Worm (Caenorhabditis elegans) whole organism, L4 larva: ENCODE results near the gene T19H12.3.

Source experiments
- D1046.2 ChIP-seq: fragments of 200-800 bp; sonication (Bioruptor generic); IDR thresholded peaks from 2 replicates; pipeline ENCODE4 v1.3.6; 2022; ENCODE audit warnings: missing genetic modification characterization, missing compliant biosample characterization
- F49E8.2 ChIP-seq: sonication (generic microtip); optimal IDR thresholded peaks from 2 replicates; lab custom pipeline; 2016; ENCODE audit warnings: missing compliant biosample characterization, mild to moderate bottlenecking, missing genetic modification characterization, borderline replicate concordance
- Y105C5A.15 ChIP-seq: fragments of 200-800 bp; sonication (Bioruptor generic); IDR thresholded peaks from 2 replicates; pipeline ENCODE4 v1.3.6; 2022; ENCODE audit warnings: missing genetic modification characterization, missing compliant biosample characterization
- ZK546.5 ChIP-seq, 2 experiments: sonication (generic microtip); optimal IDR thresholded peaks; 2 replicates each; lab custom pipeline; 2017; ENCODE audit warnings: missing biosample characterization in 2 of 2, missing genetic modification characterization in 2 of 2
- ceh-20 ChIP-seq: fragments of 200-800 bp; sonication (Bioruptor generic); IDR thresholded peaks from 2 replicates; pipeline ENCODE4 v1.3.6; 2022; ENCODE audit warnings: missing genetic modification reagents, missing genetic modification characterization, missing compliant biosample characterization
- ceh-44 ChIP-seq: fragments of 200-800 bp; sonication (Bioruptor generic); IDR thresholded peaks from 2 replicates; pipeline ENCODE4 v1.3.6; 2022; ENCODE audit warnings: missing genetic modification reagents, missing genetic modification characterization, missing compliant biosample characterization
- ctbp-1 ChIP-seq: fragments of 200-800 bp; sonication (Bioruptor generic); IDR thresholded peaks from 2 replicates; pipeline ENCODE4 v1.3.6; 2022; ENCODE audit warnings: missing genetic modification reagents, missing genetic modification characterization, missing compliant biosample characterization
- daf-19 ChIP-seq: fragments of 200-800 bp; sonication (Bioruptor generic); conservative IDR thresholded peaks from 2 replicates; pipeline ENCODE4 v1.3.6; 2022; ENCODE audit warnings: missing genetic modification characterization, missing compliant biosample characterization
- daf-8 ChIP-seq: fragments of 200-800 bp; sonication (Bioruptor generic); IDR thresholded peaks from 2 replicates; pipeline ENCODE4 v1.3.6; 2022; ENCODE audit warnings: missing genetic modification characterization, missing compliant biosample characterization
- dmd-8 ChIP-seq: fragments of 200-800 bp; sonication (Bioruptor generic); IDR thresholded peaks from 2 replicates; pipeline ENCODE4 v1.3.6; 2022; ENCODE audit warnings: missing genetic modification characterization, missing compliant biosample characterization
- dpl-1 ChIP-seq: fragments of 150-350 bp; optimal IDR thresholded peaks from 2 replicates; lab custom pipeline; 2014; ENCODE audit warnings: missing biosample characterization, missing genetic modification reagents, missing genetic modification characterization
- duxl-1 ChIP-seq: sonication (generic microtip); optimal IDR thresholded peaks from 2 replicates; lab custom pipeline; 2016; ENCODE audit warnings: mild to moderate bottlenecking, missing genetic modification characterization, moderate library complexity, missing compliant biosample characterization; ENCODE audit not compliant: poor library complexity
- egl-27 ChIP-seq: sonication (generic microtip); optimal IDR thresholded peaks from 3 replicates; lab custom pipeline; 2017; ENCODE audit warnings: missing biosample characterization, missing genetic modification reagents, missing genetic modification characterization
- egl-43 ChIP-seq: fragments of 200-800 bp; sonication (Bioruptor generic); IDR thresholded peaks from 2 replicates; pipeline ENCODE4 v1.3.6; 2022; ENCODE audit warnings: missing genetic modification reagents, missing genetic modification characterization, missing compliant biosample characterization
- fos-1 ChIP-seq: fragments of 150-350 bp; optimal IDR thresholded peaks from 2 replicates; lab custom pipeline; 2014; ENCODE audit warnings: missing biosample characterization, missing genetic modification characterization
- hif-1 ChIP-seq, 2 experiments: sonication (generic microtip); optimal IDR thresholded peaks; 2 replicates each; lab custom pipeline; 2016 to 2017; ENCODE audit warnings: missing compliant biosample characterization in 2 of 2, missing genetic modification characterization in 2 of 2, missing genetic modification reagents in 2 of 2, missing genotype in 2 of 2, mild to moderate bottlenecking in 1 of 2
- hlh-11 ChIP-seq: fragments of 200-800 bp; sonication (Bioruptor generic); optimal IDR thresholded peaks from 2 replicates; lab custom pipeline; 2018; ENCODE audit warnings: mild to moderate bottlenecking, missing genetic modification characterization, missing compliant biosample characterization
- hlh-30 ChIP-seq: sonication (generic microtip); optimal IDR thresholded peaks from 2 replicates; lab custom pipeline; 2017; ENCODE audit warnings: antibody characterized with exemption, mild to moderate bottlenecking, missing genetic modification characterization, missing compliant biosample characterization; ENCODE audit not compliant: insufficient read depth
- lin-13 ChIP-seq: fragments of 150-350 bp; optimal IDR thresholded peaks from 2 replicates; lab custom pipeline; 2014; ENCODE audit warnings: missing biosample characterization, missing genetic modification reagents, missing genetic modification characterization
- lin-38 ChIP-seq: fragments of 200-800 bp; sonication (Bioruptor generic); IDR thresholded peaks from 2 replicates; pipeline ENCODE4 v1.3.6; 2022; ENCODE audit warnings: missing genetic modification reagents, missing genetic modification characterization, missing compliant biosample characterization
- lin-39 ChIP-seq: fragments of 150-350 bp; optimal IDR thresholded peaks from 2 replicates; lab custom pipeline; 2014; ENCODE audit warnings: missing biosample characterization, missing genetic modification reagents, missing genetic modification characterization
- lir-3 ChIP-seq: sonication (generic microtip); optimal IDR thresholded peaks from 2 replicates; lab custom pipeline; 2016; ENCODE audit warnings: mild to moderate bottlenecking, missing genetic modification characterization, missing compliant biosample characterization
- madf-5 ChIP-seq, 2 experiments: fragments of 200-800 bp; sonication (Bioruptor generic); IDR thresholded peaks; 2 replicates each; pipeline ENCODE4 v1.3.6; 2022; ENCODE audit warnings: missing compliant biosample characterization in 2 of 2, missing genetic modification characterization in 2 of 2
- mdt-29 ChIP-seq: fragments of 200-800 bp; sonication (Bioruptor generic); IDR thresholded peaks from 2 replicates; pipeline ENCODE4 v1.3.6; 2022; ENCODE audit warnings: missing genetic modification reagents, missing genetic modification characterization, missing compliant biosample characterization
- mes-2 ChIP-seq: sonication (generic microtip); optimal IDR thresholded peaks from 2 replicates; lab custom pipeline; 2016; ENCODE audit warnings: missing genotype, mild to moderate bottlenecking, missing genetic modification characterization, missing compliant biosample characterization; ENCODE audit not compliant: poor library complexity, severe bottlenecking
- nhr-10 ChIP-seq: fragments of 150-350 bp; optimal IDR thresholded peaks from 2 replicates; lab custom pipeline; 2014; ENCODE audit warnings: missing biosample characterization, missing genetic modification characterization
- nhr-41 ChIP-seq: fragments of 200-800 bp; sonication (Bioruptor generic); IDR thresholded peaks from 2 replicates; pipeline ENCODE4 v1.3.6; 2022; ENCODE audit warnings: missing genetic modification reagents, missing genetic modification characterization, missing compliant biosample characterization
- nhr-42 ChIP-seq: fragments of 200-800 bp; sonication (Bioruptor generic); IDR thresholded peaks from 2 replicates; pipeline ENCODE4 v1.3.6; 2022; ENCODE audit warnings: missing genetic modification characterization, missing compliant biosample characterization
- nhr-48 ChIP-seq: sonication (generic microtip); optimal IDR thresholded peaks from 2 replicates; lab custom pipeline; 2016; ENCODE audit warnings: mild to moderate bottlenecking, missing genetic modification characterization, missing compliant biosample characterization
- php-3 ChIP-seq: fragments of 200-800 bp; sonication (Bioruptor generic); IDR thresholded peaks from 2 replicates; pipeline ENCODE4 v1.3.6; 2022; ENCODE audit warnings: missing genetic modification reagents, missing genetic modification characterization, missing compliant biosample characterization
- skn-1 ChIP-seq: fragments of 150-350 bp; optimal IDR thresholded peaks from 2 replicates; lab custom pipeline; 2014; ENCODE audit warnings: missing biosample characterization, missing genetic modification characterization
- snpc-4 ChIP-seq: fragments of 150-350 bp; optimal IDR thresholded peaks from 2 replicates; lab custom pipeline; 2014; ENCODE audit warnings: missing biosample characterization, missing genetic modification characterization
- unc-130 ChIP-seq: sonication (generic microtip); optimal IDR thresholded peaks from 2 replicates; lab custom pipeline; 2016; ENCODE audit warnings: missing genetic modification reagents, missing genetic modification characterization, missing compliant biosample characterization
- unc-39 ChIP-seq: sonication (generic microtip); optimal IDR thresholded peaks from 2 replicates; lab custom pipeline; 2017; ENCODE audit warnings: missing biosample characterization, missing genetic modification characterization
- unc-62 ChIP-seq, 3 experiments: fragments of 150-350 bp in 1 of 3; sonication (generic microtip); optimal IDR thresholded peaks in 2 of 3; peaks in 1 of 3; 1 replicate in 1 of 3; 2 replicates in 2 of 3; lab custom pipeline; 2014 to 2017; ENCODE audit warnings: missing biosample characterization in 3 of 3, missing genetic modification characterization in 3 of 3, missing genetic modification reagents in 3 of 3, missing genotype in 1 of 3
- zfp-2 ChIP-seq: sonication (generic microtip); optimal IDR thresholded peaks from 2 replicates; lab custom pipeline; 2016; ENCODE audit warnings: mild to moderate bottlenecking, missing genetic modification characterization, missing compliant biosample characterization
- zfp-3 ChIP-seq: fragments of 200-800 bp; sonication (Bioruptor generic); conservative IDR thresholded peaks from 2 replicates; pipeline ENCODE4 v1.3.6; 2022; ENCODE audit warnings: missing genetic modification reagents, missing genetic modification characterization, missing compliant biosample characterization
- ztf-7 ChIP-seq: fragments of 150-350 bp; optimal IDR thresholded peaks from 2 replicates; lab custom pipeline; 2014; ENCODE audit warnings: missing biosample characterization, missing genetic modification characterization

The T19H12.3 gene

DNA sequence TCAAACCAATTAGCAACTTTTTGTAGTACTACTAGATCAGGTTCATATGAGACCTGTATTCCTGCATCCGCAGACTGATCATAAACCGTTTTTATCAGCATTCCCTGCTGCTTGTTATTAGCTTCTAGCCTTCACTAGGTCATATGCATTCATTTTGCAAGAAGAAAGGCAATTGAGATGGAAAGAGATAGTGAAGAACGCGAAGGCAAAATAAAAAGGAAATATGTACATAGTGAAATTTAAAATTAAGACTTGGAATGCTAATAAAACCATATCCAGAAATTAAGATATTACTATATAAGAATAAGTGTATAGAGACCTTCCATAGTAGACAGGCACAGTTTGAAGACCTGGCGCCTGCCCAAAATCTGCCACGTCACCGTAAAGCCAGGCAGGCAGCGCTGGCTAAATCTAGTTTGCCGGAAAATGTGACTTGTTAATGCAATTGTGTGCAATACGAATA, 35.2 kb downstream of the T19H12.3 start, which contains the start of the genes C02E7.8 and srh-23:
C02E7.8 (minus strand) TSS at position 101 of the 463 bp plus-strand sequence.
srh-23 (plus strand) TSS at position 413 of the 463 bp plus-strand sequence.
- no peak for TF ChIP-seq duxl-1 (tag; lab: Kevin White, UChicago)
- no peak for TF ChIP-seq unc-62 (GFP tag; optimal IDR thresholded peaks at IDR 0.05 in 1 of 2; lab: Kevin White, UChicago)
- TF ChIP-seq unc-62 (tag; optimal IDR thresholded peaks at IDR 0.05; lab: Kevin White, UChicago) = no peak
- TF ChIP-seq egl-27 (tag; lab: Kevin White, UChicago) = no peak
- TF ChIP-seq zfp-2 (tag; lab: Kevin White, UChicago) = no peak
- no peak for TF ChIP-seq dmd-8 (GFP tag; lab: Robert Waterston, UW)
- TF ChIP-seq lin-38 = no peak
- no peak for TF ChIP-seq lir-3 (tag; lab: Kevin White, UChicago)
- TF ChIP-seq ztf-7 (tag; lab: Kevin White, UChicago) = no peak
- no peak for TF ChIP-seq hlh-30 (tag; lab: Kevin White, UChicago)
- TF ChIP-seq egl-43 (GFP tag; lab: Robert Waterston, UW) = no peak
- no peak for TF ChIP-seq unc-39 (tag; lab: Kevin White, UChicago)
- no peak for TF ChIP-seq madf-5 (GFP tag; IDR thresholded peaks at IDR 0.05; lab: Robert Waterston, UW)
- TF ChIP-seq D1046.2 (GFP tag; lab: Robert Waterston, UW) = no peak
- no peak for TF ChIP-seq php-3 (GFP tag; lab: Robert Waterston, UW)
- TF ChIP-seq daf-8 (GFP tag; lab: Robert Waterston, UW) = no peak
- no peak for TF ChIP-seq mdt-29
- TF ChIP-seq, all 104 proteins: peak for 0

DNA sequence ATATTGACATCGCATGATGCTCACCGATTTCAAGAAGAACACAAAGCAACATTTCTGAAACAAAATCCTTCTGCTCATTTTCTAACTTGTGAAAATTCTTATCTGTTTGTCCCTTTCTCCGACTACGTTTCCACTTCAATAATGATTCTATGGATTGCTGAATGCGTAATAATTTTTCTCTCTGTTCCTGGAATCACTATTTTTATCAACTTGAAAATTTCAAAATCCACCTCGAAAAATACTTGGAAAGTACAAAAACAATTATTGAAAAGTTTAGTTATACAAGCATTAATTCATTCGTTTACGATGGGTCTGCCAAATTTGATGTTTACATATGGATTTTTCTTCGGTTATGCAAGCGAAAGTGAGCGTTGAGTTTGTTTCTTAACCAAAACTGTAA, 36.6 kb downstream of the T19H12.3 start, which contains the start of gene srh-22:
srh-22 (plus strand) TSS at position 301 of the 400 bp plus-strand sequence.
- TF ChIP-seq F49E8.2 (tag; lab: Kevin White, UChicago) (no peak), mes-2 (no peak), Y105C5A.15 (GFP tag; lab: Robert Waterston, UW) (no peak), zfp-3 (GFP tag; lab: Robert Waterston, UW) (no peak), nhr-10 (tag; lab: Kevin White, UChicago) (no peak), hlh-30 (tag; lab: Kevin White, UChicago) (no peak), nhr-42 (GFP tag; lab: Robert Waterston, UW) (no peak), dpl-1 (no peak), unc-130 (GFP tag; lab: Kevin White, UChicago) (no peak), lin-13 (GFP tag; lab: Kevin White, UChicago) (no peak), ceh-20 (GFP tag; lab: Robert Waterston, UW) (no peak), ZK546.5 (tag; optimal IDR thresholded peaks at IDR 0.05; lab: Kevin White, UChicago) (no peak), ctbp-1 (no peak), hif-1 (tag; optimal IDR thresholded peaks at IDR 0.05; lab: Kevin White, UChicago) (no peak), lin-39 (tag; lab: Kevin White, UChicago) (no peak), nhr-48 (no peak), hlh-11 (tag; lab: Kevin White, UChicago) (no peak), nhr-41 (GFP tag; lab: Robert Waterston, UW) (no peak)

DNA sequence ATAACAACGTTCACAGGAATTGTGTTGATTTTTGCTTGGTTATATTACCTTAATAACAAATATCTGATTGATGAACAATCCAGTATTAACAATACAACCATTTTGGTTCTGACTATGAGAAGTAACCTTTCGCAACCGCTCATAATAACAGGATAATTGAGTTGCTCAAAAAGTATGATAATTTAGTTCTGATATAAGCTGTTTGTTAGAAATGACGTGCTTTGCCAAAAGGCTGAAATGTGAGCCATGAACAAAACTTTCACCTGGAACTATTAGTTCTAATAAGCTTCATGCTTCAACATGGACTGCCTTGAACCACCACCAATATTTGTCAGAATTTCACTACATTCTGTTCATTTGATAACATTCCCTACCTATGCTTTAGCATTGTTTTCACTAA, 39.1 kb downstream of the T19H12.3 start, which contains the start of gene srh-20:
srh-20 (plus strand) TSS at position 301 of the 400 bp plus-strand sequence.
- no peak for TF ChIP-seq ztf-7 (tag; lab: Kevin White, UChicago)
- TF ChIP-seq fos-1 = no peak
- TF ChIP-seq daf-19 (GFP tag; lab: Robert Waterston, UW) = no peak
- no peak for TF ChIP-seq snpc-4 (tag; lab: Kevin White, UChicago)
- TF ChIP-seq skn-1 (tag; lab: Kevin White, UChicago) = no peak
- TF ChIP-seq nhr-42 (GFP tag; lab: Robert Waterston, UW) = no peak
- no peak for TF ChIP-seq ceh-44 (GFP tag; lab: Robert Waterston, UW)
- TF ChIP-seq mes-2 = no peak
- no peak for TF ChIP-seq D1046.2 (GFP tag; lab: Robert Waterston, UW)
- no peak for TF ChIP-seq hlh-11 (tag; lab: Kevin White, UChicago)
